Fruit fly (Drosophila melanogaster) whole organism, embryonic: ENCODE results near the gene CG13699.

Source experiments
- CG12104 ChIP-seq: fragments of 200-800 bp; sonication (Bioruptor generic); optimal IDR thresholded peaks from 3 replicates; lab custom pipeline; 2016; ENCODE audit warnings: missing biosample characterization, missing genetic modification characterization
- CG12744 ChIP-seq: fragments of 200-800 bp; sonication (Bioruptor generic); optimal IDR thresholded peaks from 2 replicates; lab custom pipeline; 2016; ENCODE audit warnings: missing biosample characterization, missing genetic modification characterization
- CG6854 ChIP-seq: fragments of 200-800 bp; sonication (Bioruptor generic); optimal IDR thresholded peaks from 3 replicates; lab custom pipeline; 2017; ENCODE audit warnings: missing biosample characterization, mild to moderate bottlenecking, missing genetic modification characterization
- CG8359 ChIP-seq: fragments of 200-800 bp; sonication (Bioruptor generic); optimal IDR thresholded peaks from 2 replicates; lab custom pipeline; 2017; ENCODE audit warnings: missing biosample characterization, mild to moderate bottlenecking, missing genetic modification characterization, borderline replicate concordance
- Elba2 ChIP-seq: fragments of 200-800 bp; sonication (Bioruptor generic); optimal IDR thresholded peaks from 3 replicates; lab custom pipeline; 2016; ENCODE audit warnings: missing biosample characterization, missing genetic modification characterization
- Meics ChIP-seq: fragments of 200-800 bp; sonication (Bioruptor generic); optimal IDR thresholded peaks from 2 replicates; lab custom pipeline; 2017; ENCODE audit warnings: missing biosample characterization, mild to moderate bottlenecking, missing genetic modification characterization
- bowl ChIP-seq: fragments of 200-800 bp; sonication (Bioruptor generic); IDR thresholded peaks from 2 replicates; pipeline ENCODE4 v1.3.6; 2022; ENCODE audit warnings: missing biosample characterization, missing genetic modification characterization
- danr ChIP-seq: fragments of 200-800 bp; sonication (Bioruptor generic); IDR thresholded peaks from 2 replicates; pipeline ENCODE4 v1.3.6; 2022; ENCODE audit warnings: missing biosample characterization, missing genetic modification characterization
- disco-r ChIP-seq: fragments of 200-800 bp; sonication (Bioruptor generic); optimal IDR thresholded peaks from 2 replicates; lab custom pipeline; 2016; ENCODE audit warnings: missing biosample characterization, missing genetic modification characterization
- ind ChIP-seq: fragments of 200-800 bp; sonication (Bioruptor generic); optimal IDR thresholded peaks from 3 replicates; lab custom pipeline; 2016; ENCODE audit warnings: missing biosample characterization, missing genetic modification characterization
- ken ChIP-seq: fragments of 200-800 bp; sonication (Bioruptor generic); IDR thresholded peaks from 3 replicates; pipeline ENCODE4 v1.3.6; 2022; ENCODE audit warnings: missing biosample characterization, missing genetic modification characterization
- ro ChIP-seq: fragments of 200-800 bp; sonication (Bioruptor generic); IDR thresholded peaks from 2 replicates; pipeline ENCODE4 v1.3.6; 2022; ENCODE audit warnings: missing biosample characterization, missing genetic modification characterization
- sr ChIP-seq: fragments of 200-800 bp; sonication (Bioruptor generic); IDR thresholded peaks from 3 replicates; pipeline ENCODE4 v1.3.6; 2022; ENCODE audit warnings: missing biosample characterization, missing genetic modification characterization

DNA sequence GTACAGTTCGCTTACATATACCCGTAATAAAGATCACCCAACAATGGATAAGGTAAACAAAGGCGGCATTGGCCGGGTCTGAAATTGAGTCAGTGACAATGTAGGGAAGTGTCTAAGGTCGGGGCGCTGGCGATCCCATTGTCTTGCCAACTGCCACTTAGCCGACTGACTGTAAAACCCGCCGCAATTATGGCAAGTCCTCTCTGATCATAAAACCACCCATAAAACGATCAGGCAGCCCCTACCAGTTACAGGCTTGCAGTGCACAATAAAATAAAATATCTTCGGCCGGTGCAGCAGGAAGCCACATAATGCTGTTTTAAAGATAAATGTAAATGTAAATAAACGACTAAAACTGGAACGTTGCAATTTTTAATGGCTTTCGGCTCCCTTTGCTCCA lies 11.3 kb upstream of the CG13699 start:
- TF ChIP-seq Elba2 = no peak
- no peak for TF ChIP-seq Meics
- no peak for TF ChIP-seq ken (GFP tag; lab: Robert Waterston, UW)
- no peak for TF ChIP-seq sr (GFP tag; lab: Robert Waterston, UW)
- TF ChIP-seq disco-r (GFP tag; lab: Kevin White, UChicago) = no peak
- no peak for TF ChIP-seq ro
- no peak for TF ChIP-seq CG12744 (GFP tag; lab: Kevin White, UChicago)
- TF ChIP-seq CG8359 (GFP tag; lab: Kevin White, UChicago) = no peak
- no peak for TF ChIP-seq CG12104 (GFP tag; lab: Kevin White, UChicago)
- TF ChIP-seq ind (GFP tag; lab: Kevin White, UChicago) = no peak
- TF ChIP-seq bowl (GFP tag; lab: Robert Waterston, UW) = no peak
- TF ChIP-seq danr (GFP tag; lab: Robert Waterston, UW) = no peak
- no peak for TF ChIP-seq CG6854 (GFP tag; lab: Kevin White, UChicago)
